Fruit fly (Drosophila melanogaster): Measurements from ENCODE around the gene CG4751.

CG4751 gene

DNA sequence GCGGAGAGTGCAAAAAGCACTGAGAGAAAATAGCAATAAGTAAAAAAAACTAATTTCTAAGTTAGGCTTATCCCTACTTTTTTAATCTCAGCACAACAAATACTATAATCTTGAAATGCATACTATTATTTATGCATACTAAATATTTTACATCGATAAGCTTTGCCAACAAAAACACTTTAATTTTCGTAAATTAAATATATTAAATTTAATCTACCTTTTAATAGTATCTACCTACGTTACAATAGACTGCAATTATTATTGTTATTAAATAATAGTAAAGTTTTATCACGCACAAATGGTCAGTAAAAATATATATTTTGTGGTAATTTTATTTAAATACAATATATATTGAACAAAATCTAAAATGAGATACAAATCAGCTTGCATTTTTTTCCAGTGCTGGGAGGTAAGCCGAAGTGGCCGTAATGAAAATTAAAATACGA is 51.6 kb downstream of the CG4751 start:
- TF ChIP-seq hth (optimal IDR thresholded peaks at IDR 0.05) = no peak
- no peak for TF ChIP-seq sug (tag; optimal IDR thresholded peaks at IDR 0.05)
- no peak for TF ChIP-seq ken (GFP tag; IDR thresholded peaks at IDR 0.05)
- TF ChIP-seq B-H2 (GFP tag; optimal IDR thresholded peaks at IDR 0.05) = no peak
- TF ChIP-seq CoRest (tag; optimal IDR thresholded peaks at IDR 0.05) = no peak
- TF ChIP-seq CG32532 (GFP tag; IDR thresholded peaks at IDR 0.05) = no peak
- no peak for TF ChIP-seq Med (GFP tag)
- no peak for TF ChIP-seq CG33557 (GFP tag; optimal IDR thresholded peaks at IDR 0.05)
- peak; percentile 28 for TF ChIP-seq CG11504 (tag; optimal IDR thresholded peaks at IDR 0.05)
- no peak for TF ChIP-seq CG11696 (GFP tag; IDR thresholded peaks at IDR 0.05)
- TF ChIP-seq CG6683 (GFP tag; optimal IDR thresholded peaks at IDR 0.05) = no peak
- no peak for TF ChIP-seq CG13123 (GFP tag; optimal IDR thresholded peaks at IDR 0.05)
- TF ChIP-seq Atf6 (GFP tag; IDR thresholded peaks at IDR 0.05) = no peak
- TF ChIP-seq Ada2b (GFP tag; IDR thresholded peaks at IDR 0.05) = no peak
- peak; percentile 9 for TF ChIP-seq Oli (tag; optimal IDR thresholded peaks at IDR 0.05)
- TF ChIP-seq HLH54F (GFP tag; optimal IDR thresholded peaks at IDR 0.05) = no peak
- no peak for TF ChIP-seq CG15514 (GFP tag; optimal IDR thresholded peaks at IDR 0.05)
- TF ChIP-seq Hand (GFP tag; optimal IDR thresholded peaks at IDR 0.05) = no peak
- no peak for TF ChIP-seq tna (GFP tag; IDR thresholded peaks at IDR 0.05; ENCODE audit: partially characterized antibody)
- no peak for TF ChIP-seq Taf1 (GFP tag; IDR thresholded peaks at IDR 0.05)
- TF ChIP-seq gem (tag; optimal IDR thresholded peaks at IDR 0.05) = peak; percentile 10
- no peak for TF ChIP-seq crol (GFP tag; IDR thresholded peaks at IDR 0.05)
- no peak for TF ChIP-seq zfh2 (GFP tag; optimal IDR thresholded peaks at IDR 0.05)
- peak; percentile 23 for TF ChIP-seq dmrt11E (tag; optimal IDR thresholded peaks at IDR 0.05)
- TF ChIP-seq CG6765 (GFP tag; optimal IDR thresholded peaks at IDR 0.05) = no peak
- no peak for TF ChIP-seq gro (GFP tag; optimal IDR thresholded peaks at IDR 0.05)
- no peak for TF ChIP-seq knrl (GFP tag; IDR thresholded peaks at IDR 0.05; ENCODE audit: partially characterized antibody)
- TF ChIP-seq nom (GFP tag; optimal IDR thresholded peaks at IDR 0.05) = peak; percentile 50
- no peak for TF ChIP-seq CG10366 (GFP tag; IDR thresholded peaks at IDR 0.05)
- peak; percentile 18 for TF ChIP-seq lbe (GFP tag; optimal IDR thresholded peaks at IDR 0.05)
- TF ChIP-seq CG15479 (GFP tag; optimal IDR thresholded peaks at IDR 0.05) = no peak
- no peak for TF ChIP-seq CG12236 (GFP tag; optimal IDR thresholded peaks at IDR 0.05)
- TF ChIP-seq CG12769 (tag; optimal IDR thresholded peaks at IDR 0.05) = no peak
- TF ChIP-seq CG8924 (tag; optimal IDR thresholded peaks at IDR 0.05) = no peak
- no peak for TF ChIP-seq CG11398 (GFP tag; optimal IDR thresholded peaks at IDR 0.05)
- TF ChIP-seq Ptx1 (GFP tag; IDR thresholded peaks at IDR 0.05) = no peak
- no peak for TF ChIP-seq CG7556 (GFP tag; optimal IDR thresholded peaks at IDR 0.05)
- no peak for TF ChIP-seq CG14965 (GFP tag; optimal IDR thresholded peaks at IDR 0.05; ENCODE audit: borderline replicate concordance)
- no peak for TF ChIP-seq Gsc (GFP tag; IDR thresholded peaks at IDR 0.05)
- no peak for TF ChIP-seq CG8290 (GFP tag; optimal IDR thresholded peaks at IDR 0.05)
- no peak for TF ChIP-seq CG8290 (tag; optimal IDR thresholded peaks at IDR 0.05)
- TF ChIP-seq CG18262 (tag; optimal IDR thresholded peaks at IDR 0.05) = no peak
- no peak for TF ChIP-seq fd64A (GFP tag; optimal IDR thresholded peaks at IDR 0.05)

Data from whole organism, embryonic.